Fruit fly (Drosophila melanogaster) whole organism, embryonic: ENCODE data around the gene CG13367.

Experiments used
- Ada2b ChIP-seq: fragments of 200-800 bp; sonication (Bioruptor generic); IDR thresholded peaks from 2 replicates; pipeline ENCODE4 v1.3.6; 2022; ENCODE audit warnings: missing biosample characterization, missing genetic modification characterization
- Bdp1 ChIP-seq: fragments of 200-800 bp; sonication (Bioruptor generic); optimal IDR thresholded peaks from 3 replicates; lab custom pipeline; 2016; ENCODE audit warnings: missing biosample characterization, missing genetic modification characterization
- CG10209 ChIP-seq: fragments of 200-800 bp; sonication (Bioruptor generic); optimal IDR thresholded peaks from 3 replicates; lab custom pipeline; 2017; ENCODE audit warnings: missing biosample characterization, mild to moderate bottlenecking, missing genetic modification characterization, missing genetic modification reagents
- CG10654 ChIP-seq: fragments of 200-800 bp; sonication (Bioruptor generic); optimal IDR thresholded peaks from 2 replicates; lab custom pipeline; 2016; ENCODE audit warnings: missing biosample characterization, missing genetic modification characterization
- CG12104 ChIP-seq: fragments of 200-800 bp; sonication (Bioruptor generic); optimal IDR thresholded peaks from 3 replicates; lab custom pipeline; 2016; ENCODE audit warnings: missing biosample characterization, missing genetic modification characterization
- CG16779 ChIP-seq: fragments of 200-800 bp; sonication (Bioruptor generic); IDR thresholded peaks from 2 replicates; pipeline ENCODE4 v1.3.6; 2022; ENCODE audit warnings: missing biosample characterization, missing genetic modification characterization
- CG16813 ChIP-seq: fragments of 200-800 bp; sonication (Bioruptor generic); IDR thresholded peaks from 3 replicates; pipeline ENCODE4 v1.3.6; 2022; ENCODE audit warnings: missing biosample characterization, missing genetic modification characterization; ENCODE audit not compliant: partially characterized antibody
- CG17361 ChIP-seq: fragments of 200-800 bp; sonication (Bioruptor generic); IDR thresholded peaks from 3 replicates; pipeline ENCODE4 v1.3.6; 2022; ENCODE audit warnings: missing biosample characterization, missing genetic modification characterization
- CG1792 ChIP-seq: fragments of 200-800 bp; sonication (Bioruptor generic); optimal IDR thresholded peaks from 2 replicates; lab custom pipeline; 2016; ENCODE audit warnings: missing biosample characterization, missing genetic modification characterization
- CG18011 ChIP-seq: fragments of 200-800 bp; sonication (Bioruptor generic); optimal IDR thresholded peaks from 2 replicates; lab custom pipeline; 2017; ENCODE audit warnings: missing biosample characterization, missing genetic modification characterization, mild to moderate bottlenecking, moderate library complexity, missing genotype
- CG34224 ChIP-seq: fragments of 200-800 bp; sonication (Bioruptor generic); IDR thresholded peaks from 3 replicates; pipeline ENCODE4 v1.3.6; 2022; ENCODE audit warnings: missing biosample characterization, missing genetic modification characterization; ENCODE audit not compliant: partially characterized antibody
- CG3847 ChIP-seq: fragments of 200-800 bp; sonication (Bioruptor generic); IDR thresholded peaks from 2 replicates; pipeline ENCODE4 v1.3.6; 2022; ENCODE audit warnings: missing biosample characterization, missing genetic modification characterization
- CG42726 ChIP-seq: fragments of 200-800 bp; sonication (Bioruptor generic); IDR thresholded peaks from 2 replicates; pipeline ENCODE4 v1.3.6; 2022; ENCODE audit warnings: missing biosample characterization, missing genetic modification characterization; ENCODE audit not compliant: partially characterized antibody
- CG5180 ChIP-seq: fragments of 200-800 bp; sonication (Bioruptor generic); optimal IDR thresholded peaks from 3 replicates; lab custom pipeline; 2017; ENCODE audit warnings: missing biosample characterization, missing genetic modification characterization, mild to moderate bottlenecking, moderate library complexity, missing genetic modification reagents
- CG6254 ChIP-seq: fragments of 200-800 bp; sonication (Bioruptor generic); optimal IDR thresholded peaks from 3 replicates; lab custom pipeline; 2017; ENCODE audit warnings: mild to moderate bottlenecking, missing biosample characterization, missing genetic modification reagents, missing genetic modification characterization
- CG7372 ChIP-seq: fragments of 200-800 bp; sonication (Bioruptor generic); IDR thresholded peaks from 2 replicates; pipeline ENCODE4 v1.3.6; 2022; ENCODE audit warnings: missing biosample characterization, missing genetic modification characterization
- CG7987 ChIP-seq: fragments of 200-800 bp; sonication (Bioruptor generic); optimal IDR thresholded peaks from 2 replicates; lab custom pipeline; 2018; ENCODE audit warnings: missing biosample characterization, mild to moderate bottlenecking, missing genetic modification characterization, moderate library complexity
- CG9876 ChIP-seq: fragments of 200-800 bp; sonication (Bioruptor generic); optimal IDR thresholded peaks from 2 replicates; lab custom pipeline; 2016; ENCODE audit warnings: missing biosample characterization, missing genetic modification characterization
- D ChIP-seq, 2 experiments: fragments of 200-800 bp in 1 of 2; fragments of >200 bp in 1 of 2; sonication (Bioruptor generic) in 1 of 2; optimal IDR thresholded peaks; 2 replicates in 1 of 2; 3 replicates in 1 of 2; lab custom pipeline; 2017; ENCODE audit warnings: mild to moderate bottlenecking in 1 of 2, missing biosample characterization in 1 of 2, missing genetic modification characterization in 1 of 2, missing genetic modification reagents in 1 of 2
- D19B ChIP-seq: fragments of 200-800 bp; sonication (Bioruptor generic); optimal IDR thresholded peaks from 2 replicates; lab custom pipeline; 2017; ENCODE audit warnings: missing biosample characterization, mild to moderate bottlenecking, missing genetic modification characterization
- Dad ChIP-seq: fragments of 200-800 bp; sonication (Bioruptor generic); optimal IDR thresholded peaks from 3 replicates; lab custom pipeline; 2016; ENCODE audit warnings: missing biosample characterization, missing genetic modification characterization
- Dfd ChIP-seq, 2 experiments: fragments of >200 bp; optimal IDR thresholded peaks; 2 replicates each; lab custom pipeline; 2017; ENCODE audit warnings: missing biosample characterization in 2 of 2, missing genetic modification characterization in 2 of 2
- E2f2 ChIP-seq: fragments of 200-800 bp; sonication (Bioruptor generic); IDR thresholded peaks from 2 replicates; pipeline ENCODE4 v1.3.6; 2022; ENCODE audit warnings: missing biosample characterization, missing genetic modification characterization
- Gug ChIP-seq: fragments of 200-800 bp; sonication (Bioruptor generic); IDR thresholded peaks from 4 replicates; pipeline ENCODE4 v1.3.6; 2022; ENCODE audit warnings: missing biosample characterization, missing genetic modification characterization
- Hr51 ChIP-seq, 2 experiments: fragments of 200-800 bp; sonication (Bioruptor generic); optimal IDR thresholded peaks; 2 replicates in 1 of 2; 3 replicates in 1 of 2; lab custom pipeline; 2016 to 2018; ENCODE audit warnings: missing biosample characterization in 2 of 2, missing genetic modification characterization in 2 of 2, mild to moderate bottlenecking in 1 of 2, moderate library complexity in 1 of 2
- NK7.1 ChIP-seq: fragments of 200-800 bp; sonication (Bioruptor generic); optimal IDR thresholded peaks from 3 replicates; lab custom pipeline; 2016; ENCODE audit warnings: missing biosample characterization, missing genetic modification characterization
- Nf-YB ChIP-seq: fragments of 200-800 bp; sonication (Bioruptor generic); optimal IDR thresholded peaks from 3 replicates; lab custom pipeline; 2019; ENCODE audit warnings: missing biosample characterization, mild to moderate bottlenecking, missing genetic modification characterization, moderate library complexity
- Opbp ChIP-seq: fragments of 200-800 bp; sonication (Bioruptor generic); IDR thresholded peaks from 3 replicates; pipeline ENCODE4 v1.3.6; 2022; ENCODE audit warnings: missing biosample characterization, missing genetic modification characterization; ENCODE audit not compliant: partially characterized antibody
- Spps ChIP-seq: fragments of 200-800 bp; sonication (Bioruptor generic); optimal IDR thresholded peaks from 2 replicates; lab custom pipeline; 2018; ENCODE audit warnings: missing biosample characterization, mild to moderate bottlenecking, missing genetic modification characterization
- chinmo ChIP-seq: fragments of 200-800 bp; sonication (Bioruptor generic); IDR thresholded peaks from 4 replicates; pipeline ENCODE4 v1.3.6; 2022; ENCODE audit warnings: missing biosample characterization, missing genetic modification characterization; ENCODE audit not compliant: partially characterized antibody
- ewg ChIP-seq: fragments of 200-800 bp; sonication (Bioruptor generic); optimal IDR thresholded peaks from 3 replicates; lab custom pipeline; 2017; ENCODE audit warnings: mild to moderate bottlenecking, missing biosample characterization, missing genetic modification reagents, missing genetic modification characterization
- fu2 ChIP-seq: fragments of 200-800 bp; sonication (Bioruptor generic); optimal IDR thresholded peaks from 2 replicates; lab custom pipeline; 2016; ENCODE audit warnings: missing biosample characterization, missing genetic modification characterization
- gcm ChIP-seq: fragments of 200-800 bp; sonication (Bioruptor generic); optimal IDR thresholded peaks from 2 replicates; lab custom pipeline; 2019; ENCODE audit warnings: missing biosample characterization, mild to moderate bottlenecking, missing genetic modification characterization, moderate library complexity
- hth ChIP-seq: fragments of >200 bp; optimal IDR thresholded peaks from 2 replicates; lab custom pipeline; 2017; ENCODE audit warnings: inconsistent platforms
- jumu ChIP-seq: fragments of 200-800 bp; sonication (Bioruptor generic); optimal IDR thresholded peaks from 3 replicates; lab custom pipeline; 2016; ENCODE audit warnings: missing biosample characterization, missing genetic modification characterization
- kay ChIP-seq: fragments of 200-800 bp; sonication (Bioruptor generic); optimal IDR thresholded peaks from 2 replicates; lab custom pipeline; 2016; ENCODE audit warnings: missing biosample characterization, missing genetic modification characterization
- lilli ChIP-seq: fragments of 200-800 bp; sonication (Bioruptor generic); optimal IDR thresholded peaks from 3 replicates; lab custom pipeline; 2016; ENCODE audit warnings: missing biosample characterization, missing genetic modification characterization
- lmd ChIP-seq: fragments of 200-800 bp; sonication (Bioruptor generic); IDR thresholded peaks from 2 replicates; pipeline ENCODE4 v1.3.6; 2022; ENCODE audit warnings: missing biosample characterization, missing genetic modification characterization
- maf-S ChIP-seq: fragments of 200-800 bp; sonication (Bioruptor generic); optimal IDR thresholded peaks from 2 replicates; lab custom pipeline; 2016; ENCODE audit warnings: missing biosample characterization, missing genetic modification characterization
- nom ChIP-seq: fragments of 200-800 bp; sonication (Bioruptor generic); optimal IDR thresholded peaks from 2 replicates; lab custom pipeline; 2017; ENCODE audit warnings: missing biosample characterization, missing genetic modification characterization, mild to moderate bottlenecking, moderate library complexity, missing genetic modification reagents
- org-1 ChIP-seq: fragments of 200-800 bp; sonication (Bioruptor generic); optimal IDR thresholded peaks from 2 replicates; lab custom pipeline; 2017; ENCODE audit warnings: missing biosample characterization, missing genetic modification characterization
- ro ChIP-seq: fragments of 200-800 bp; sonication (Bioruptor generic); IDR thresholded peaks from 2 replicates; pipeline ENCODE4 v1.3.6; 2022; ENCODE audit warnings: missing biosample characterization, missing genetic modification characterization
- sqz ChIP-seq: fragments of 200-800 bp; sonication (Bioruptor generic); optimal IDR thresholded peaks from 3 replicates; lab custom pipeline; 2018; ENCODE audit warnings: missing biosample characterization, mild to moderate bottlenecking, missing genetic modification characterization
- stc ChIP-seq: fragments of 200-800 bp; sonication (Bioruptor generic); IDR thresholded peaks from 2 replicates; pipeline ENCODE4 v1.3.6; 2022; ENCODE audit warnings: missing biosample characterization, missing genetic modification characterization
- sug ChIP-seq: fragments of 200-800 bp; optimal IDR thresholded peaks from 2 replicates; lab custom pipeline; 2019; ENCODE audit warnings: missing biosample characterization, mild to moderate bottlenecking, missing genetic modification characterization, moderate library complexity
- tgo ChIP-seq: fragments of 200-800 bp; sonication (Bioruptor generic); IDR thresholded peaks from 3 replicates; pipeline ENCODE4 v1.3.6; 2022; ENCODE audit warnings: missing biosample characterization, missing genetic modification characterization
- tio ChIP-seq: fragments of 200-800 bp; sonication (Bioruptor generic); optimal IDR thresholded peaks from 2 replicates; lab custom pipeline; 2017; ENCODE audit warnings: missing biosample characterization, missing genetic modification characterization, inconsistent platforms
- ttk ChIP-seq: fragments of 200-800 bp; sonication (Bioruptor generic); IDR thresholded peaks from 2 replicates; pipeline ENCODE4 v2.1.2; 2022; ENCODE audit warnings: missing biosample characterization, missing genetic modification characterization
- vfl ChIP-seq: fragments of 200-800 bp; sonication (Bioruptor generic); optimal IDR thresholded peaks from 2 replicates; lab custom pipeline; 2016; ENCODE audit warnings: missing biosample characterization, missing genetic modification characterization
- vvl ChIP-seq: fragments of 200-800 bp; sonication (Bioruptor generic); IDR thresholded peaks from 2 replicates; pipeline ENCODE4 v1.3.6; 2022; ENCODE audit warnings: missing biosample characterization, missing genetic modification characterization

The CG13367 gene

DNA sequence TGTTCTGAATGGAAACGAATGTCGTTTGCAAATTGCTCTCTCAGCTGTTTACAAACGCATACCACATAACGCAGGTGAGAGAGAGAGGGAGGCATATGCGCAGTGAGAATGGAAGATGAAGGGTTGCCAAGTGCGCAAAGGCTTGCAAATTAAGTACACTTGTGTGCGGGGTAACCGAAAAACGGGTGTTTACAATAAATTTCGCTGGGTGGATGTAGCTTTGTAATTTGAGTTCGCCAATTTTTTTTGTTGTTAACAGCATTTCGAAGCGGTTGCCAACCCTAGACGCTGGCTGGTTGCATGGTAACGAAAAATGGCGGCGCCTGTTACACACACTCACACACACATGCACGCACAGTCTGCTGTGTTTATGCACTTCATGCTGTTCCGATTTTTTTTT is 10.4 kb downstream of the CG13367 start (continued):
- TF ChIP-seq Ada2b (GFP tag; lab: Robert Waterston, UW), result peak; percentile 96
- peak; percentile 96 for TF ChIP-seq lilli (GFP tag; lab: Kevin White, UChicago)
- TF ChIP-seq lmd, result peak; percentile 96
- peak; percentile 93 for TF ChIP-seq jumu (GFP tag; lab: Kevin White, UChicago)
- TF ChIP-seq CG17361, result peak; percentile 90
- no peak for TF ChIP-seq Dfd (GFP tag; optimal IDR thresholded peaks at IDR 0.05; lab: Kevin White, UChicago)
- TF ChIP-seq ttk, result peak; percentile 96
- TF ChIP-seq CG42726 (GFP tag; lab: Robert Waterston, UW), result no peak
- peak; percentile 82 for TF ChIP-seq E2f2 (GFP tag; lab: Robert Waterston, UW)
- peak; percentile 89 for TF ChIP-seq vfl (GFP tag; lab: Kevin White, UChicago)
- peak; percentile 75 for TF ChIP-seq kay (GFP tag; lab: Kevin White, UChicago)
- peak; percentile 96 for TF ChIP-seq nom
- TF ChIP-seq D (optimal IDR thresholded peaks at IDR 0.05; lab: Kevin White, UChicago), result no peak
- TF ChIP-seq D (GFP tag; optimal IDR thresholded peaks at IDR 0.05; lab: Kevin White, UChicago), result peak; percentile 94
- peak; percentile 87 for TF ChIP-seq CG1792
- peak; percentile 95 for TF ChIP-seq maf-S (GFP tag; lab: Kevin White, UChicago)
- peak; percentile 90 for TF ChIP-seq CG9876 (GFP tag; lab: Kevin White, UChicago)
- peak; percentile 95 for TF ChIP-seq stc
- TF ChIP-seq CG34224, result no peak
- TF ChIP-seq Nf-YB, result peak; percentile 74
- peak; percentile 98 for TF ChIP-seq vvl (GFP tag; lab: Robert Waterston, UW)
- peak; percentile 92 for TF ChIP-seq gcm (GFP tag; lab: Kevin White, UChicago)
- peak; percentile 95 for TF ChIP-seq tgo (GFP tag; lab: Robert Waterston, UW)
- peak; percentile 94 to 95 for TF ChIP-seq Hr51 (GFP tag; optimal IDR thresholded peaks at IDR 0.05; lab: Kevin White, UChicago)
- TF ChIP-seq CG7987, result peak; percentile 88
- peak; percentile 92 for TF ChIP-seq CG10654 (GFP tag; lab: Kevin White, UChicago)
- no peak for TF ChIP-seq tio
- no peak for TF ChIP-seq CG16813 (GFP tag; lab: Robert Waterston, UW)
- TF ChIP-seq CG18011 (GFP tag; lab: Kevin White, UChicago), result peak; percentile 81
- TF ChIP-seq CG10209 (GFP tag; lab: Kevin White, UChicago), result peak; percentile 94
- peak; percentile 94 for TF ChIP-seq CG16779 (GFP tag; lab: Robert Waterston, UW)
- peak; percentile 97 for TF ChIP-seq CG7372 (GFP tag; lab: Robert Waterston, UW)
- peak; percentile 88 for TF ChIP-seq Bdp1 (GFP tag; lab: Kevin White, UChicago)
- TF ChIP-seq sug, result peak; percentile 89
- TF ChIP-seq org-1 (GFP tag; lab: Kevin White, UChicago), result peak; percentile 94
- peak; percentile 90 for TF ChIP-seq fu2 (GFP tag; lab: Kevin White, UChicago)
- peak; percentile 95 for TF ChIP-seq Gug
- TF ChIP-seq chinmo (GFP tag; lab: Robert Waterston, UW), result peak; percentile 75; the same call in 1 of the 4 replicates
- peak; percentile 96 for TF ChIP-seq ewg (GFP tag; lab: Kevin White, UChicago)
- peak; percentile 84 for TF ChIP-seq D19B (GFP tag; lab: Kevin White, UChicago)
- peak; percentile 94 for TF ChIP-seq sqz
- TF ChIP-seq CG6254, result peak; percentile 94
- peak; percentile 93 for TF ChIP-seq CG12104 (GFP tag; lab: Kevin White, UChicago)
- TF ChIP-seq Dad, result peak; percentile 92
- peak; percentile 89 for TF ChIP-seq ro (GFP tag; lab: Robert Waterston, UW)
- peak; percentile 89 for TF ChIP-seq CG5180
- no peak for TF ChIP-seq Opbp
- TF ChIP-seq CG3847 (GFP tag; lab: Robert Waterston, UW), result peak; percentile 95
- TF ChIP-seq NK7.1, result peak; percentile 80
- no peak for TF ChIP-seq hth (lab: Kevin White, UChicago)
- TF ChIP-seq Spps, result peak; percentile 81
